Worm (Caenorhabditis elegans) whole organism, L4 larva: Measurements from ENCODE around the gene nspe-5.

Experiments used
- D1046.2 ChIP-seq: fragments of 200-800 bp; sonication (Bioruptor generic); IDR thresholded peaks from 2 replicates; pipeline ENCODE4 v1.3.6; 2022; ENCODE audit warnings: missing genetic modification characterization, missing compliant biosample characterization
- F37D6.2 ChIP-seq: sonication (generic microtip); optimal IDR thresholded peaks from 2 replicates; lab custom pipeline; 2016; ENCODE audit warnings: mild to moderate bottlenecking, missing genetic modification characterization, missing compliant biosample characterization
- F44E2.7 ChIP-seq: fragments of 200-800 bp; sonication (Bioruptor generic); IDR thresholded peaks from 2 replicates; pipeline ENCODE4 v2.1.2; 2022; ENCODE audit warnings: missing genetic modification characterization, missing compliant biosample characterization
- Y48G9A.11 ChIP-seq: fragments of 200-800 bp; sonication (Bioruptor generic); IDR thresholded peaks from 2 replicates; pipeline ENCODE4 v1.3.6; 2022; ENCODE audit warnings: missing genetic modification reagents, missing genetic modification characterization, missing compliant biosample characterization
- Y75B8A.6 ChIP-seq: fragments of 200-800 bp; sonication (Bioruptor generic); IDR thresholded peaks from 2 replicates; pipeline ENCODE4 v1.3.6; 2022; ENCODE audit warnings: missing genetic modification reagents, missing genetic modification characterization, missing compliant biosample characterization
- ZK337.2 ChIP-seq: fragments of 200-800 bp; sonication (Bioruptor generic); IDR thresholded peaks from 2 replicates; pipeline ENCODE4 v1.3.6; 2022; ENCODE audit warnings: missing genetic modification reagents, missing genetic modification characterization, missing compliant biosample characterization
- aha-1 ChIP-seq: fragments of 150-350 bp; peaks from one replicate; lab custom pipeline; 2014; ENCODE audit warnings: missing biosample characterization, missing genetic modification characterization
- ceh-28 ChIP-seq: fragments of 150-350 bp; optimal IDR thresholded peaks from 2 replicates; lab custom pipeline; 2014; ENCODE audit warnings: missing biosample characterization, missing genetic modification reagents, missing genetic modification characterization
- ceh-32 ChIP-seq: sonication (generic microtip); optimal IDR thresholded peaks from 2 replicates; lab custom pipeline; 2016; ENCODE audit warnings: mild to moderate bottlenecking, missing genetic modification characterization, missing compliant biosample characterization; ENCODE audit not compliant: poor library complexity
- ceh-44 ChIP-seq: fragments of 200-800 bp; sonication (Bioruptor generic); IDR thresholded peaks from 2 replicates; pipeline ENCODE4 v1.3.6; 2022; ENCODE audit warnings: missing genetic modification reagents, missing genetic modification characterization, missing compliant biosample characterization
- cey-2 ChIP-seq: sonication (generic microtip); optimal IDR thresholded peaks from 3 replicates; lab custom pipeline; 2017; ENCODE audit warnings: missing genetic modification characterization, mild to moderate bottlenecking, missing compliant biosample characterization, antibody characterized with exemption, borderline replicate concordance; ENCODE audit not compliant: insufficient read depth
- ctbp-1 ChIP-seq: fragments of 200-800 bp; sonication (Bioruptor generic); IDR thresholded peaks from 2 replicates; pipeline ENCODE4 v1.3.6; 2022; ENCODE audit warnings: missing genetic modification reagents, missing genetic modification characterization, missing compliant biosample characterization
- daf-12 ChIP-seq: fragments of 150-350 bp; optimal IDR thresholded peaks from 2 replicates; lab custom pipeline; 2014; ENCODE audit warnings: missing biosample characterization, missing genetic modification reagents, missing genetic modification characterization
- daf-8 ChIP-seq: fragments of 200-800 bp; sonication (Bioruptor generic); IDR thresholded peaks from 2 replicates; pipeline ENCODE4 v1.3.6; 2022; ENCODE audit warnings: missing genetic modification characterization, missing compliant biosample characterization
- dmd-8 ChIP-seq: fragments of 200-800 bp; sonication (Bioruptor generic); IDR thresholded peaks from 2 replicates; pipeline ENCODE4 v1.3.6; 2022; ENCODE audit warnings: missing genetic modification characterization, missing compliant biosample characterization
- dpl-1 ChIP-seq: fragments of 150-350 bp; optimal IDR thresholded peaks from 2 replicates; lab custom pipeline; 2014; ENCODE audit warnings: missing biosample characterization, missing genetic modification reagents, missing genetic modification characterization
- dve-1 ChIP-seq: sonication (generic microtip); optimal IDR thresholded peaks from 2 replicates; lab custom pipeline; 2017; ENCODE audit warnings: antibody characterized with exemption, mild to moderate bottlenecking, missing genetic modification characterization, missing compliant biosample characterization; ENCODE audit not compliant: insufficient read depth
- egl-43 ChIP-seq: fragments of 200-800 bp; sonication (Bioruptor generic); IDR thresholded peaks from 2 replicates; pipeline ENCODE4 v1.3.6; 2022; ENCODE audit warnings: missing genetic modification reagents, missing genetic modification characterization, missing compliant biosample characterization
- gei-8 ChIP-seq: fragments of 200-800 bp; sonication (Bioruptor generic); optimal IDR thresholded peaks from 2 replicates; lab custom pipeline; 2018; ENCODE audit warnings: mild to moderate bottlenecking, missing genetic modification characterization, missing compliant biosample characterization
- hlh-11 ChIP-seq: fragments of 200-800 bp; sonication (Bioruptor generic); optimal IDR thresholded peaks from 2 replicates; lab custom pipeline; 2018; ENCODE audit warnings: mild to moderate bottlenecking, missing genetic modification characterization, missing compliant biosample characterization
- hlh-30 ChIP-seq: sonication (generic microtip); optimal IDR thresholded peaks from 2 replicates; lab custom pipeline; 2017; ENCODE audit warnings: antibody characterized with exemption, mild to moderate bottlenecking, missing genetic modification characterization, missing compliant biosample characterization; ENCODE audit not compliant: insufficient read depth
- jun-1 ChIP-seq: fragments of 150-350 bp; optimal IDR thresholded peaks from 2 replicates; lab custom pipeline; 2014; ENCODE audit warnings: missing biosample characterization, missing genetic modification reagents, missing genetic modification characterization
- lim-7 ChIP-seq: fragments of 200-800 bp; sonication (Bioruptor generic); IDR thresholded peaks from 2 replicates; pipeline ENCODE4 v1.3.6; 2022; ENCODE audit warnings: missing genetic modification characterization, missing compliant biosample characterization
- lin-38 ChIP-seq: fragments of 200-800 bp; sonication (Bioruptor generic); IDR thresholded peaks from 2 replicates; pipeline ENCODE4 v1.3.6; 2022; ENCODE audit warnings: missing genetic modification reagents, missing genetic modification characterization, missing compliant biosample characterization
- lin-39 ChIP-seq: fragments of 150-350 bp; optimal IDR thresholded peaks from 2 replicates; lab custom pipeline; 2014; ENCODE audit warnings: missing biosample characterization, missing genetic modification reagents, missing genetic modification characterization
- mdt-29 ChIP-seq: fragments of 200-800 bp; sonication (Bioruptor generic); IDR thresholded peaks from 2 replicates; pipeline ENCODE4 v1.3.6; 2022; ENCODE audit warnings: missing genetic modification reagents, missing genetic modification characterization, missing compliant biosample characterization
- mxl-2 ChIP-seq: fragments of 200-800 bp; sonication (Bioruptor generic); conservative IDR thresholded peaks from 2 replicates; pipeline ENCODE4 v1.3.6; 2022; ENCODE audit warnings: missing genetic modification reagents, missing genetic modification characterization, missing compliant biosample characterization
- mxl-3 ChIP-seq: fragments of 200-800 bp; sonication (Bioruptor generic); optimal IDR thresholded peaks from 2 replicates; lab custom pipeline; 2018; ENCODE audit warnings: mild to moderate bottlenecking, missing genetic modification characterization, missing compliant biosample characterization
- nhr-11 ChIP-seq: fragments of 150-350 bp; optimal IDR thresholded peaks from 2 replicates; lab custom pipeline; 2014; ENCODE audit warnings: missing biosample characterization, missing genetic modification characterization
- nhr-25 ChIP-seq: sonication (generic microtip); optimal IDR thresholded peaks from 2 replicates; lab custom pipeline; 2017; ENCODE audit warnings: missing genetic modification characterization, mild to moderate bottlenecking, missing compliant biosample characterization, antibody characterized with exemption, moderate library complexity, borderline replicate concordance; ENCODE audit not compliant: insufficient read depth
- nhr-76 ChIP-seq: fragments of 150-350 bp; optimal IDR thresholded peaks from 2 replicates; lab custom pipeline; 2014; ENCODE audit warnings: missing biosample characterization, missing genetic modification characterization
- pha-4 ChIP-seq, 2 experiments: fragments of 150-350 bp in 1 of 2; fragments of 200-800 bp in 1 of 2; sonication (Bioruptor generic) in 1 of 2; IDR thresholded peaks in 1 of 2; optimal IDR thresholded peaks in 1 of 2; 2 replicates each; pipeline versions ENCODE4 v1.3.6 to Lab custom; 2014 to 2022; ENCODE audit warnings: missing genetic modification characterization in 2 of 2, missing genetic modification reagents in 2 of 2, missing biosample characterization in 1 of 2, missing compliant biosample characterization in 1 of 2
- saeg-2 ChIP-seq: fragments of 200-800 bp; sonication (Bioruptor generic); IDR thresholded peaks from 2 replicates; pipeline ENCODE4 v1.3.6; 2022; ENCODE audit warnings: missing genetic modification reagents, missing genetic modification characterization, missing compliant biosample characterization
- set-16 ChIP-seq: fragments of 200-800 bp; sonication (Bioruptor generic); IDR thresholded peaks from 2 replicates; pipeline ENCODE4 v1.3.6; 2022; ENCODE audit warnings: missing genetic modification reagents, missing genetic modification characterization, missing compliant biosample characterization
- skn-1 ChIP-seq: fragments of 150-350 bp; optimal IDR thresholded peaks from 2 replicates; lab custom pipeline; 2014; ENCODE audit warnings: missing biosample characterization, missing genetic modification characterization
- snpc-4 ChIP-seq: fragments of 150-350 bp; optimal IDR thresholded peaks from 2 replicates; lab custom pipeline; 2014; ENCODE audit warnings: missing biosample characterization, missing genetic modification characterization
- spr-3 ChIP-seq: fragments of 200-800 bp; sonication (Bioruptor generic); optimal IDR thresholded peaks from 2 replicates; lab custom pipeline; 2018; ENCODE audit warnings: mild to moderate bottlenecking, missing genetic modification characterization, missing compliant biosample characterization
- tag-97 ChIP-seq: fragments of 200-800 bp; sonication (Bioruptor generic); IDR thresholded peaks from 2 replicates; pipeline ENCODE4 v1.3.6; 2022; ENCODE audit warnings: missing genetic modification characterization, missing compliant biosample characterization
- unc-130 ChIP-seq: sonication (generic microtip); optimal IDR thresholded peaks from 2 replicates; lab custom pipeline; 2016; ENCODE audit warnings: missing genetic modification reagents, missing genetic modification characterization, missing compliant biosample characterization
- unc-39 ChIP-seq: sonication (generic microtip); optimal IDR thresholded peaks from 2 replicates; lab custom pipeline; 2017; ENCODE audit warnings: missing biosample characterization, missing genetic modification characterization
- zfp-3 ChIP-seq: fragments of 200-800 bp; sonication (Bioruptor generic); conservative IDR thresholded peaks from 2 replicates; pipeline ENCODE4 v1.3.6; 2022; ENCODE audit warnings: missing genetic modification reagents, missing genetic modification characterization, missing compliant biosample characterization

The nspe-5 gene

ce11 chrII:12651208-12651607 lies 22.5 kb downstream of the nspe-5 start:
- TF ChIP-seq egl-43 (GFP tag; lab: Robert Waterston, UW) (peak; percentile 58; the same call in 1 of the 2 replicates), dmd-8 (GFP tag; lab: Robert Waterston, UW) (peak; percentile 77), set-16 (GFP tag; lab: Robert Waterston, UW) (peak; percentile 31; the same call in 1 of the 2 replicates)

- TF ChIP-seq daf-12 (tag; lab: Kevin White, UChicago) (no peak), unc-39 (tag; lab: Kevin White, UChicago) (no peak), lin-39 (no peak), D1046.2 (GFP tag; lab: Robert Waterston, UW) (no peak), spr-3 (no peak)
Measured at ce11 chrII:12654447-12654846, 25.8 kb downstream of the nspe-5 start, which contains the start of gene rgs-4. rgs-4 (plus strand) TSS chrII:12654747.

ce11 chrII:12655816-12656215 lies 27.1 kb downstream of the nspe-5 start:
- TF ChIP-seq daf-8 (GFP tag; lab: Robert Waterston, UW) (no peak), aha-1 (tag; lab: Kevin White, UChicago) (peak; percentile 74), Y75B8A.6 (GFP tag; lab: Robert Waterston, UW) (no peak), nhr-76 (no peak), dve-1 (tag; lab: Kevin White, UChicago) (no peak)
- TF ChIP-seq, all 104 proteins: peak for 1

- no peak for TF ChIP-seq ctbp-1 (GFP tag; lab: Robert Waterston, UW)
- TF ChIP-seq tag-97 (GFP tag; lab: Robert Waterston, UW): no peak
- no peak for TF ChIP-seq lin-39
- no peak for TF ChIP-seq skn-1
- no peak for TF ChIP-seq pha-4 (GFP tag; IDR thresholded peaks at IDR 0.05; lab: Robert Waterston, UW)
- no peak for TF ChIP-seq pha-4 (tag; optimal IDR thresholded peaks at IDR 0.05; lab: Kevin White, UChicago)
Measured at ce11 chrII:12657620-12658019, 29.0 kb downstream of the nspe-5 start.

ce11 chrII:12658409-12658808 lies 29.7 kb downstream of the nspe-5 start:
- TF ChIP-seq saeg-2: no peak
- no peak for TF ChIP-seq set-16 (GFP tag; lab: Robert Waterston, UW)
- peak; percentile 9 for TF ChIP-seq hlh-11 (tag; lab: Kevin White, UChicago)
- no peak for TF ChIP-seq mxl-3 (GFP tag; lab: Kevin White, UChicago)
- no peak for TF ChIP-seq mdt-29 (GFP tag; lab: Robert Waterston, UW)
- TF ChIP-seq ceh-28 (tag; lab: Kevin White, UChicago): no peak
- no peak for TF ChIP-seq pha-4 (GFP tag; IDR thresholded peaks at IDR 0.05; lab: Robert Waterston, UW)
- TF ChIP-seq pha-4 (tag; optimal IDR thresholded peaks at IDR 0.05; lab: Kevin White, UChicago): no peak
- TF ChIP-seq F37D6.2 (tag; lab: Kevin White, UChicago): no peak
- TF ChIP-seq unc-130 (GFP tag; lab: Kevin White, UChicago): no peak
- no peak for TF ChIP-seq nhr-25
- peak; percentile 1 for TF ChIP-seq hlh-30 (tag; lab: Kevin White, UChicago)
- TF ChIP-seq ceh-44 (GFP tag; lab: Robert Waterston, UW): no peak
- no peak for TF ChIP-seq lim-7 (GFP tag; lab: Robert Waterston, UW)
- TF ChIP-seq snpc-4 (tag; lab: Kevin White, UChicago): no peak
- TF ChIP-seq egl-43 (GFP tag; lab: Robert Waterston, UW): no peak
- no peak for TF ChIP-seq daf-12 (tag; lab: Kevin White, UChicago)
- no peak for TF ChIP-seq jun-1
- no peak for TF ChIP-seq lin-38 (GFP tag; lab: Robert Waterston, UW)
- no peak for TF ChIP-seq ctbp-1 (GFP tag; lab: Robert Waterston, UW)
- TF ChIP-seq mxl-2: no peak
- TF ChIP-seq cey-2 (tag; lab: Kevin White, UChicago): no peak
- no peak for TF ChIP-seq ZK337.2 (GFP tag; lab: Robert Waterston, UW)
- no peak for TF ChIP-seq dpl-1 (GFP tag; lab: Kevin White, UChicago)
- TF ChIP-seq Y48G9A.11 (GFP tag; lab: Robert Waterston, UW): no peak
- TF ChIP-seq ceh-32 (tag; lab: Kevin White, UChicago): no peak
- no peak for TF ChIP-seq gei-8
- no peak for TF ChIP-seq aha-1 (tag; lab: Kevin White, UChicago)
- no peak for TF ChIP-seq F44E2.7 (GFP tag; lab: Robert Waterston, UW)
- TF ChIP-seq nhr-11: peak; percentile 38
- TF ChIP-seq tag-97 (GFP tag; lab: Robert Waterston, UW): no peak
- no peak for TF ChIP-seq zfp-3 (GFP tag; lab: Robert Waterston, UW)
